Fruit fly (Drosophila melanogaster): Measurements from ENCODE around the gene CG6296.

DNA sequence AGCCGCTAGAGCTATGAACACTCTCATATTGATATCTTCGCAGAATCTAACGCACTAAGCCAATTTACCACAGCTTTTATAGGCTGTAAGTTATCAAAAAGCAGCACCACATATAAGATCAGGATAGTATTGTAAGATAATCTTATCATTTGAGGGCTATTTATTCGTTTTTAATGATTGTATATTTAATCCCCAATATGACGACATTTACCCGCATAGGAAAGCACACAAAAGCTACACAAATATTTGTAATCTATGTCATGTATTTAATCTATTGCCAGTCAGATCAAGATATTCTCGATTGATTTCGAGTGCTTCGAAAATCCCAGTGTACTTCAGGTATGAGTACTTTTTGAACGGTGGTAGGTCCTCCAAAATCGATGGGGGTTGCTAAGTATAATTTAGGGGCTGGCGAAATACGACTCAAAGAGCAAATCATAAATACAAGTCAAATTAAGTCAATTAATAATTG lies 14.5 kb upstream of the CG6296 start, which contains the start of gene CG17191:
- TF ChIP-seq Clk (GFP tag; optimal IDR thresholded peaks at IDR 0.05) = no peak
- TF ChIP-seq Mnt (GFP tag; optimal IDR thresholded peaks at IDR 0.05) = no peak
- TF ChIP-seq bab1 (GFP tag; optimal IDR thresholded peaks at IDR 0.05) = no peak
- TF ChIP-seq CG33017 (tag; optimal IDR thresholded peaks at IDR 0.05) = no peak
- TF ChIP-seq CG1620 (GFP tag; optimal IDR thresholded peaks at IDR 0.05) = no peak
- TF ChIP-seq CG14711 (tag; optimal IDR thresholded peaks at IDR 0.05) = no peak
- TF ChIP-seq tj (GFP tag; optimal IDR thresholded peaks at IDR 0.05) = no peak
- TF ChIP-seq ovo (GFP tag; optimal IDR thresholded peaks at IDR 0.05) = no peak
- no peak for TF ChIP-seq Crg-1 (GFP tag; optimal IDR thresholded peaks at IDR 0.05)
